Worm (Caenorhabditis elegans) whole organism, L4/young adult: ENCODE results near the gene T24D3.2.

Source experiments
- W03F9.2 ChIP-seq: fragments of 150-350 bp; optimal IDR thresholded peaks from 2 replicates; lab custom pipeline; 2014; ENCODE audit warnings: missing biosample characterization, missing genetic modification characterization
- dao-5 ChIP-seq: sonication (generic microtip); optimal IDR thresholded peaks from 2 replicates; lab custom pipeline; 2016; ENCODE audit warnings: missing genotype, missing genetic modification characterization, moderate library complexity, missing compliant biosample characterization
- him-1 ChIP-seq: sonication (generic microtip); optimal IDR thresholded peaks from 2 replicates; lab custom pipeline; 2016; ENCODE audit warnings: missing genotype, missing genetic modification reagents, missing genetic modification characterization, missing compliant biosample characterization

T24D3.2 gene

DNA sequence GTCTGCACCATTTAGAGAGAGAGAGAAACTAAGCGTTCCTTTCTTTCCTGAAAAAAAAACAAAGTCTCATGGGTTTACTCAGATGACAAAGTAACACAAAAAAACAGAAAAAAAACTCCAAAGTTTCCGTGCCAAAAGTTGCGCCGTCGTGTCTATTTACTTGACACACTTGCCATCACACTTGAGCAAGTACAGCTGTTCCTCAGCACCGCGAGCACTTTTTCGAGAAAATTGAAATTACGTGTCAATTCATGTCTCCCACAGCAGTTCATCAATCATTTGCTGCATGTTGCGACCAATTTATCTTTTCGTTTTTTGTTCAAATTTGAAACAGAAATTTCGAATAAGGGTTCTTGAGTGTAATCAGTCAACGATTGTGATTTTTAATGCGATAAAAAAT is 11.0 kb downstream of the T24D3.2 start:
- TF ChIP-seq him-1 (tag; lab: Kevin White, UChicago) (no peak), W03F9.2 (no peak)

DNA sequence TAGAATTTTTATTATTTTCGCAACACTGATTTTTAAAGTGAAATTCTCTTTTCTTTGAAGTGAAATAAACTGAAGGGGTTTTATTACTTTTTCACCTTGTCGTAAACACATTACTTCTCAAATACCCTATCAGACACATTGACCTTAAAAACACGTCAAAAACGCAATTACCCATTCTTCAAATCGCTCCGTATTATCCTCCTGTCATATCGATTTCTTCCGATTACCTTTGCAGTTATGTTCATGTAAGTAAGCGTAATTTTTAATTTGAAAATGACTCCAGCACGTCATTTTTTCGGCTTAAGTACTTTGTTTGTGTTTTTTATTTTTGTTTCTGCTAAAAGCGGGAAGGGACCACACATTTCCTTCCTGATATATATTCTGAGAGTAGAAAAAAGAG is 12.7 kb downstream of the T24D3.2 start:
- TF ChIP-seq him-1 (tag; lab: Kevin White, UChicago): no peak
- TF ChIP-seq W03F9.2: no peak
- TF ChIP-seq dao-5 (tag; lab: Kevin White, UChicago): no peak

DNA sequence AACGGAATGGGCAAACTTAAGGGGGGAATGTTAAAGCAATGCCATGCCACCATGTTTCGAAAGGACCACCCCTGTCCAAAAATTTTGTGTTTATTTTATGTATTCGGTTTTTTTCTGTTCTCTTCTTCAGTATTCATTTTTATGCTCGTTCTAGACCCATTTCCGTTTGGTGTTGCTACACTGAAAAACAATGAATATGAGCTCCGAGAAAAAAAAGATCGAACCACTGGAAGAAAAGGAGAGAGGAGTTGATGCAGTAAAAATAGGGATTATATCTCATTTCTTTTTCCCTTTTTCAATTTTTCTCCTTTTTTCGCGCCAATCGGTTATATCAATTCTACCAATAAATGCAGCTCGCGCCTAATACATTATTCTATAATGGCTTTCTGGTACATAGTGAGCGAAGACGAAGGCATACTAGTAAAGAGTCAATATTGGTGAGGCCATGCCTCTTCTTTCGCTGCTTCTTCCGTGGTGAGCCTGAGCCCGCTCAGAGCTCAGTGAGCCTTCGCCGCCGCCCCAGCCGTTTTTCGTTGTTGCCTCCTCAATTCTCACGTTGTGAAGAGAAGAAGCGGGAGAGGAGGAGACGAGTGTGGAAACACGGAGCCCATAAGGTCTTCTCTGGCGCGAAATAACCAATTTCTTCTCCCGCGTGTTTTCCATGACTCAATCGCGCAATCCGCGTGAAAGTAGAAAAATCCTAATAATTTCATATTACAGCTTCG is 14.6 kb downstream of the T24D3.2 start:
- TF ChIP-seq him-1 (tag; lab: Kevin White, UChicago) (no peak), W03F9.2 (no peak), dao-5 (tag; lab: Kevin White, UChicago) (no peak)

DNA sequence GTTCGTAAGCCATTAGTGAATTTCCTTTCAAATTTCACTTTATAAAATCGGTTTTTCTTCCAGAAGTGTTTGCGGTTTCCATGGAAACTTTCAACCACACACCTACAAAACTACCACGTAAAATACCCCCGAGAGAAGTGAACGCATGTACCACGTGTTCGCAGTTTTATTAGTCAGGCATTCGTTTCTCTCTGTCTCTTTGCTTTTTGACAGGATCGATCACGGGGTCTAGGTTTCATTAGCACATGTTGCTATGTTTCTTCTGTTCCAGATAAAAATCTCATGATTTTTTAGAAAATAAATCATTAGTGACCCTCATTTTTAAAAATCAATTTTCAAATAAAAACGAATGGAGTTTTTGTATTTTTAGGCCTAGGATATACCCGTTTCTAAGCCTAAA is 18.9 kb downstream of the T24D3.2 start:
- no peak for TF ChIP-seq W03F9.2
- TF ChIP-seq him-1 (tag; lab: Kevin White, UChicago): no peak
- no peak for TF ChIP-seq dao-5 (tag; lab: Kevin White, UChicago)

DNA sequence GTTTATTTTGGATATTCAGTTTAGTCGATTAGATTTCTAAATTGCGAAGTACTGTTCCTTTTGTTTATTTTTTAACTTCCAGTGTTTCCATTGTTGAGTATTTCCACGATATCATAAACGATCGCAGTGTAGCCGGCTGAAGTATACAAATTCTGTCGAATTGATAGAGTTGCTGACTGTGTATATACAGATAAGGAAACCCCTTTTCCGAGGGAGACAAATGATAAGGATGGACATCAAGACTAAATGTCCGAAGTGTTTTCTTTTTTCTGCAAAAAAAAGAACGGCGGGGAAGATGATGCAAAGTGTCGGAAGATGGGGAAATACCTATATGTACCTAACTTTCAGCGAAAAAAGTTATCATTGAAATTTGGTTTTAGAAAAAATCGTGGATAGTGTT is 21.0 kb downstream of the T24D3.2 start:
- TF ChIP-seq him-1 (tag; lab: Kevin White, UChicago) (no peak), dao-5 (tag; lab: Kevin White, UChicago) (no peak), W03F9.2 (no peak)

DNA sequence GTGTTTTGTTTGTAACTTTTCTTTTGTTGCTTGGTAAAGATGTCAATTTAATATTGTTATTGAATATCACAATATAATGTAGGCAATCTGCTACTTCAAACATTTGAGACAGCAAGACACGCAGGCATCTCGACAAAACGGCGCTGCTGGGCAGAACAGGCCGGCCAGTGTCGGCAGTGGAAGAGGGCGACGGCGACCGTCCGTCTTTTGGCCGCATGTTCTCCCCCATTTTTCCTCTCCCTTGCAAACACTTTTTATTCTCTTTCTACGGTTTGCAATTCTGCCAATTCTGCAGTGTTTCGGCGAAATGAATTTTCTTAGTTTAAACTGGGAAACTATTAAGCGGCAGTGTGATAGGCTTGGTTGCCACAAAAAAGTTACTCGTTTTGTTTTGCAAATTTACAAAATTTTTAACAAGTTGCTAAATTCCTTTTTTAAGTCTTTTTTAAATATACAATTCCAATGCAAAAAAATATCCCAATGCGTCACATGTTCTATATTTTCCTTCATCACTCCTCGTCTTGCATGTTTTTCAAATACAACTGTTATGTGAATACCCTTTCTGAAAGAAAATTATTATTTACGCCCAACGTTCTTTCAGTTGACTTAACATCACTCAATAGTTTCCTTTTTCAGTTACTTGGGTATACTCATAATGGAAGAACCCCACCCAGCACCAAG is 23.9 kb downstream of the T24D3.2 start, which contains the start of gene T18D3.6:
Gene T18D3.6 (plus strand): TSS at position 631 of the 681 bp plus-strand sequence.
- no peak for TF ChIP-seq him-1 (tag; lab: Kevin White, UChicago)
- no peak for TF ChIP-seq dao-5 (tag; lab: Kevin White, UChicago)
- TF ChIP-seq W03F9.2: no peak

DNA sequence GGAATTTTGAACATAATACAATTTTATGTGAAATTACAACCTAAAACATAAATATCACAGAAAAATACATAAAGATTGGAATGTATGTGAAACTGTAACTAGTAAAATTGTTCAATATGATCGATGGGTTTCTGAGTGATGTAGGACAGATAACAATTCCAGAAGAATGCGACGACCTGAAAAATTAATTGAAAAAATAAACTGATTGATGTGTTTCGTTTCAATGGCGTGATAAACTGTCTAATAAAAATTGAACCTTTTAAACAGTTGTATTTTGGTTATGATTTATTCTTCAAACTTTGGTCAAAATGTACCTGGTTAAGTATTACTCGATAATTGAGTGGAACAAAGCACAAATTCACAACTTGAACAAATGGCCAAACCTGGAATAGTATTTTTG is 25.7 kb downstream of the T24D3.2 start:
- no peak for TF ChIP-seq dao-5 (tag; lab: Kevin White, UChicago)
- no peak for TF ChIP-seq him-1 (tag; lab: Kevin White, UChicago)
- TF ChIP-seq W03F9.2: no peak

DNA sequence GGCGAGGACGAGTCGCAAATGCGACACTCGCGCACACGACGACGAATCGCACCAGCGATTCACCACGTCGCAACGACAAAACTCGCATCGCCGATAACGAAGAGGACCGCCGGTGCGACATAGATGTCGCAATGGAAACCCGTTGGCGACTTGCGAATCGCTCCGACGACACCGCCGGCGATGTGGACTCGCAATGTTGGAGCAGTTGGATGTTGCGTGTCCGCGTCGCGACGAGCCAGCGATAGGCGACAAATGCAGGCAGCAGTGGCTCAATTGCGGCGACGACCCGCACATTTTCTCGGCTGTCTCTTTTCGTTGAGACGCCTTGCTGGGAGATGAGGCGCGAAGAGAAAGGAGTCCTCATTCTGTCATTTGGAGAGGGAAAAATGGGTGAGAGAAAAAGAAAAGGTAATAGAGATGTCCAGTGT is 26.6 kb downstream of the T24D3.2 start:
- TF ChIP-seq him-1 (tag; lab: Kevin White, UChicago) (peak; percentile 87), dao-5 (tag; lab: Kevin White, UChicago) (no peak)

DNA sequence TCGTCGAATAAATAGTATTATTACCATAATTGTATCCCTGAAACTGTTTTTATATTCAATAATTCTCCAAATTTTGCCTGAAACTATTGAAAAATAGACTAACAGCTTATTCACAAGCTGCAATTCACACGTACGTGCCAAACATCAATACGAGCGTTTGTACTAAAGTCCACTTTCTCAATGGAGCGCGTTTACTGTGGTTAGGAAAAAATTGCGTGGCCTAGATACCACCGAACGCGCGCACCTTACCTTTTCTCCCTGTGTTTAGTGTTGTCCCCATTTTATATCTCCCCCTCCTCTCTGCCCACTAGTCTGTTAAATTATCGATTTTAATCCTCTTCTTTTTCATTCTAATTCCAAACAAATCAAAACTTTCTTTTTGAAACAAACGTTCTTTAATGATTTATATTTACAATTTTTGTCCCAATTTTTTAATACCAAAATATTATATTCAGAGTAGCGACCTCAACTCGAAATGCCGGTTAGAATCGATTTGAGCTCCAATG is 28.8 kb downstream of the T24D3.2 start, which contains the start of the genes T18D3.9 and T18D3.1:
Gene T18D3.9 (minus strand): TSS at position 168 of the 506 bp plus-strand sequence.
Gene T18D3.1 (plus strand): TSS at position 456 of the 506 bp plus-strand sequence.
- TF ChIP-seq him-1 (tag; lab: Kevin White, UChicago): no peak
- no peak for TF ChIP-seq dao-5 (tag; lab: Kevin White, UChicago)
- TF ChIP-seq W03F9.2: no peak

DNA sequence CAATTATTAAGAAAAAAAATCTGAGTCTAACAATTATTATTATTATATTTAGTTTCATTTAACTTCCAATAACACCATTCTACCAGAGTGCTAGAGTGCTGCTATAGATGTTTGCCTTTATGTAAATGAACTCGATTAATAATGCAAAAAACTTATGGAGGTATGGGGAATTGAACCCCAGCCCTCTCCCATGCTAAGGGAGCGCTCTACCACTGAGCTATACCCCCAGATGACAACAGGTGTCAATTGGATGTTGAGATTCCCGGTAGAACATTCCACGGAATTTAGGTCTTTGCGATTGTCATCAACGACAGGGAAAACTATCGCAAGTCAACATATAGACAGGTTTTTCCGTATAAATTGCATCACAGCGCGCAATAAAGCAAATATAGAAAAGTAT is 32.5 kb downstream of the T24D3.2 start:
- TF ChIP-seq him-1 (tag; lab: Kevin White, UChicago) (no peak), W03F9.2 (peak; percentile 57), dao-5 (tag; lab: Kevin White, UChicago) (peak; percentile 83)

DNA sequence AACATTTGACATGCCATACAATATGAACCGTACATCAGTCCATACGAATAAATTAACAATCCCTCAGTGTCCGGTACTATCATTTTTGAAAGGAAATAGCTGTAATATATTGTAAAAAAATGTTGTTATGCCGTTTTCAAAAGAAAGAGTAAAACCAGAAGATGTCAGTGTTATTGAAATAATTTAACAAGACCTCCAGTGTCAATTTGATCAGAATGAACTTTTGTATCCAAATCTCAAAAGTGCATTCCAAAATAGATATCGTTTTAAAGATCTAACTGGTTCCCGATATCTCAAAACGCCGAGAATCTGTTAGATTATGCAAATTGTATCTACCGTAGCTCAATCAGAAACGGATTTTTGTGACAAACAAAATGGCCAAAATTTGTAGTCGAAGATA is 36.0 kb downstream of the T24D3.2 start, which contains the start of gene odr-7:
Gene odr-7 (minus strand): TSS at position 101 of the 400 bp plus-strand sequence.
- TF ChIP-seq dao-5 (tag; lab: Kevin White, UChicago) (no peak), him-1 (tag; lab: Kevin White, UChicago) (no peak), W03F9.2 (no peak)

DNA sequence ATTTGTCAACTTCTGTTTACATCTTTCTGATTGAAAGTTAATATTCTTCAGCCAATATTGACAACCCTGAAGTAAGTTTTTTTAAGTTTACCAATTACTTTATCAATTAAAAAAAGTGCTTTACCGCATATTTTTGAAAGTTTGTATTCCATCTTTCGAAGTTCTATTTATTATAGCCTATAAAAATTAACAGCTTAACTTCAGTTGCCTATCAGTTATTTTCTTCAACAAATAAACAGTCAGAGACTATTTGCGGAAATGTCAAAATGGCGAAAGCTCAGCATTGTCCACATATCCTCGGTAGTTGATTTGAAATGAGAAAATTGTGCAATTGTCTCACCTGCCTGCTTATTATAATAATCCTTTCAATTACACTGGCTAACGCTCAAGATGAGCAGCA is 38.0 kb downstream of the T24D3.2 start, which contains the start of gene T18D3.5:
Gene T18D3.5 (plus strand): TSS at position 301 of the 400 bp plus-strand sequence.
- TF ChIP-seq him-1 (tag; lab: Kevin White, UChicago) (no peak), dao-5 (tag; lab: Kevin White, UChicago) (no peak), W03F9.2 (no peak)

DNA sequence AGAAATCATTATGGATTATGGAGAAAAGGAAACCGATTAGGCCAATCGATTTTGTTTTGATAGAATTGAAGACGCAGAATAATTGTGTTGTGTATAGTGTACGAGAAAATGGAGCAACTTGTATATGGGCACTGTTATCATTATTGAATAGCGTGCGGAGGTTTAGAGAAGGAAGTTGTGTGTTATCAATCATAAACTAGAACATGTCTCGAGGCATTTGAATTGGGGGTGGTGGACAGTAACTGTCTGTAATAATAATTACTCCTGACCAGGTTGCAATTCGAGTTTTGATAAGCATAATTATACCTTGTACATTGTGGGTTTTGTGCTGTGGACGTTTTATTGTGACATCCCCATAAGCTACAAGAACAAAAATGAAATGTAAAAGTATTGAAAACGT is 41.2 kb downstream of the T24D3.2 start, which contains the start of gene cdf-2:
Gene cdf-2 (minus strand): TSS at position 149 of the 400 bp plus-strand sequence.
- TF ChIP-seq dao-5 (tag; lab: Kevin White, UChicago): no peak
- TF ChIP-seq W03F9.2: no peak
- no peak for TF ChIP-seq him-1 (tag; lab: Kevin White, UChicago)

DNA sequence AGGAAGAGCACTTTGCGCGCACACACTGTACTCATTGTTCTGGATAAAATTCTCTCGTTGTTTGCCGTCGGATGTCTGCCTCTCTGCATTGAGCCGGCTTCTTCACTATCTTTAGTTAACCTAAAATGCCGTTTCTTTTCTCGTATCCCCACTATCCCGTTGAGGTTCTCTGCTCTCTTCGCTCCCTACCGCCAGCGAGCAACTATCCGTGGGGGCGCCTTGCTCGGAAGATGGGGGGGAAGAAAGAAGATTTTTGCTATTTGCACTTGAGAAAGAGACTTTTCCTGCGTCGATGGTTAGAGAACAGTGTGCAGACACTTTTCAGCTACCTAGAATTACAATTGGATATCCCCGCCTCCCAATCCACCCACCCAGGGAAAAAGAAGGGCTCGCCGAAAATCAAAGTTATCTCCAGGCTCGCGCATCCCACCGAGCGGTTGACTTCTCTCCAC is 42.2 kb downstream of the T24D3.2 start, which contains the start of gene myo-2:
Gene myo-2 (plus strand): TSS at position 402 of the 452 bp plus-strand sequence.
- TF ChIP-seq W03F9.2: no peak
- TF ChIP-seq dao-5 (tag; lab: Kevin White, UChicago): no peak
